Worm (Caenorhabditis elegans) whole organism, L2 larva: ENCODE measurements around the gene C35B1.9.

Experiments used
- aly-2 ChIP-seq: fragments of 150-350 bp; optimal IDR thresholded peaks from 2 replicates; lab custom pipeline; 2014; ENCODE audit warnings: missing biosample characterization, missing genetic modification characterization
- ceh-16 ChIP-seq: fragments of 150-350 bp; optimal IDR thresholded peaks from 2 replicates; lab custom pipeline; 2014; ENCODE audit warnings: missing biosample characterization, missing genetic modification characterization
- ceh-82 ChIP-seq: fragments of 150-350 bp; optimal IDR thresholded peaks from 2 replicates; lab custom pipeline; 2014; ENCODE audit warnings: missing biosample characterization, missing genetic modification characterization
- dmd-4 ChIP-seq: sonication (generic microtip); optimal IDR thresholded peaks from 2 replicates; lab custom pipeline; 2017; ENCODE audit warnings: missing biosample characterization, missing genetic modification characterization
- egl-27 ChIP-seq: sonication (generic microtip); optimal IDR thresholded peaks from 3 replicates; lab custom pipeline; 2017; ENCODE audit warnings: missing biosample characterization, missing genetic modification reagents, missing genetic modification characterization
- mab-5 ChIP-seq: fragments of 150-350 bp; optimal IDR thresholded peaks from 2 replicates; lab custom pipeline; 2014; ENCODE audit warnings: missing biosample characterization, missing genetic modification characterization
- mdl-1 ChIP-seq, 2 experiments: fragments of 150-350 bp in 1 of 2; sonication (generic microtip) in 1 of 2; optimal IDR thresholded peaks; 2 replicates each; lab custom pipeline; 2017; ENCODE audit warnings: missing biosample characterization in 2 of 2, missing genetic modification characterization in 2 of 2
- nhr-11 ChIP-seq: fragments of 150-350 bp; optimal IDR thresholded peaks from 2 replicates; lab custom pipeline; 2014; ENCODE audit warnings: missing biosample characterization, missing genetic modification characterization
- nhr-23 ChIP-seq: fragments of 150-350 bp; optimal IDR thresholded peaks from 2 replicates; lab custom pipeline; 2014; ENCODE audit warnings: missing biosample characterization, missing genetic modification reagents, missing genetic modification characterization
- nhr-6 ChIP-seq: fragments of 150-350 bp; optimal IDR thresholded peaks from 2 replicates; lab custom pipeline; 2014; ENCODE audit warnings: missing biosample characterization, missing genetic modification characterization
- snpc-4 ChIP-seq: fragments of 150-350 bp; optimal IDR thresholded peaks from 2 replicates; lab custom pipeline; 2014; ENCODE audit warnings: missing biosample characterization, missing genetic modification characterization
- unc-55 ChIP-seq: fragments of 150-350 bp; sonication (generic microtip); optimal IDR thresholded peaks from 3 replicates; lab custom pipeline; 2014; ENCODE audit warnings: missing biosample characterization, missing genetic modification reagents, missing genetic modification characterization
- unc-62 ChIP-seq: fragments of 150-350 bp; optimal IDR thresholded peaks from 2 replicates; lab custom pipeline; 2014; ENCODE audit warnings: missing biosample characterization, missing genetic modification reagents, missing genetic modification characterization
- ztf-4 ChIP-seq: fragments of 150-350 bp; optimal IDR thresholded peaks from 2 replicates; lab custom pipeline; 2014; ENCODE audit warnings: missing biosample characterization, missing genetic modification characterization

- TF ChIP-seq nhr-11 (tag; lab: Kevin White, UChicago) = no peak
- no peak for TF ChIP-seq ztf-4
- TF ChIP-seq unc-62 (GFP tag; lab: Kevin White, UChicago) = no peak
- no peak for TF ChIP-seq aly-2 (tag; lab: Kevin White, UChicago)
- no peak for TF ChIP-seq nhr-6 (tag; lab: Kevin White, UChicago)
- TF ChIP-seq mab-5 (tag; lab: Kevin White, UChicago) = no peak
- no peak for TF ChIP-seq mdl-1 (tag; optimal IDR thresholded peaks at IDR 0.05; lab: Kevin White, UChicago)
- TF ChIP-seq ceh-82 = no peak
- no peak for TF ChIP-seq dmd-4 (tag; lab: Kevin White, UChicago)
- TF ChIP-seq unc-55 (GFP tag; lab: Kevin White, UChicago) = no peak
- no peak for TF ChIP-seq egl-27
- no peak for TF ChIP-seq snpc-4
- no peak for TF ChIP-seq ceh-16
- TF ChIP-seq nhr-23 (tag; lab: Kevin White, UChicago) = no peak
Observed at ce11 chrIV:4078901-4079300, 1.8 kb downstream of the C35B1.9 start, which contains the start of gene C35B1.8.
